Worm (Caenorhabditis elegans) whole organism, L1 larva: ENCODE data around the gene lgc-17.

Experiments
- F16B12.6 ChIP-seq: fragments of 150-350 bp; optimal IDR thresholded peaks from 2 replicates; lab custom pipeline; 2014; ENCODE audit warnings: missing biosample characterization, missing genetic modification characterization
- alr-1 ChIP-seq: fragments of 200-800 bp; sonication (Bioruptor generic); optimal IDR thresholded peaks from 2 replicates; lab custom pipeline; 2018; ENCODE audit warnings: borderline replicate concordance, mild to moderate bottlenecking, missing genetic modification characterization, missing compliant biosample characterization
- ceh-63 ChIP-seq: fragments of 200-800 bp; sonication (Bioruptor generic); optimal IDR thresholded peaks from 2 replicates; lab custom pipeline; 2018; ENCODE audit warnings: mild to moderate bottlenecking, missing genetic modification characterization, missing compliant biosample characterization
- ceh-8 ChIP-seq: fragments of 200-800 bp; sonication (Bioruptor generic); optimal IDR thresholded peaks from 2 replicates; lab custom pipeline; 2018; ENCODE audit warnings: mild to moderate bottlenecking, missing genetic modification characterization, moderate library complexity, missing compliant biosample characterization
- ceh-82 ChIP-seq, 3 experiments: fragments of 150-350 bp in 1 of 3; sonication (generic microtip) in 2 of 3; optimal IDR thresholded peaks; 2 replicates each; lab custom pipeline; 2014 to 2017; ENCODE audit warnings: missing biosample characterization in 3 of 3, missing genetic modification characterization in 3 of 3
- ceh-90 ChIP-seq: sonication (generic microtip); optimal IDR thresholded peaks from 2 replicates; lab custom pipeline; 2016; ENCODE audit warnings: missing genetic modification characterization, missing compliant biosample characterization
- dpl-1 ChIP-seq, 3 experiments: fragments of 150-350 bp in 2 of 3; sonication (generic microtip) in 1 of 3; optimal IDR thresholded peaks; 2 replicates each; lab custom pipeline; 2014 to 2017; ENCODE audit warnings: missing biosample characterization in 3 of 3, missing genetic modification characterization in 3 of 3, missing genetic modification reagents in 3 of 3
- dsc-1 ChIP-seq: sonication (generic microtip); optimal IDR thresholded peaks from 2 replicates; lab custom pipeline; 2016; ENCODE audit warnings: mild to moderate bottlenecking, missing genetic modification characterization, missing compliant biosample characterization
- egl-13 ChIP-seq: sonication (generic microtip); optimal IDR thresholded peaks from 2 replicates; lab custom pipeline; 2016; ENCODE audit warnings: missing genotype, missing genetic modification reagents, missing genetic modification characterization, missing compliant biosample characterization
- egl-27 ChIP-seq, 2 experiments: fragments of 150-350 bp in 1 of 2; sonication (generic microtip); optimal IDR thresholded peaks; 3 replicates each; lab custom pipeline; 2017 to 2018; ENCODE audit warnings: missing biosample characterization in 2 of 2, missing genetic modification characterization in 2 of 2, missing genetic modification reagents in 2 of 2
- elt-2 ChIP-seq: sonication (generic microtip); optimal IDR thresholded peaks from 2 replicates; lab custom pipeline; 2016; ENCODE audit warnings: missing genetic modification characterization, mild to moderate bottlenecking, inconsistent platforms, missing compliant biosample characterization, missing genetic modification reagents
- elt-3 ChIP-seq, 6 experiments: fragments of 150-350 bp in 1 of 6; sonication (generic microtip); optimal IDR thresholded peaks; 2 replicates each; lab custom pipeline; 2017 to 2018; ENCODE audit warnings: missing biosample characterization in 6 of 6, missing genetic modification characterization in 6 of 6, inconsistent platforms in 1 of 6
- fos-1 ChIP-seq: fragments of 150-350 bp; optimal IDR thresholded peaks from 2 replicates; lab custom pipeline; 2014; ENCODE audit warnings: missing biosample characterization, missing genetic modification characterization
- hlh-17 ChIP-seq: fragments of 200-800 bp; sonication (Bioruptor generic); optimal IDR thresholded peaks from 2 replicates; lab custom pipeline; 2018; ENCODE audit warnings: missing genetic modification characterization, mild to moderate bottlenecking, missing compliant biosample characterization, moderate library complexity, borderline replicate concordance
- jun-1 ChIP-seq: fragments of 150-350 bp; optimal IDR thresholded peaks from 2 replicates; lab custom pipeline; 2014; ENCODE audit warnings: missing biosample characterization, missing genetic modification reagents, missing genetic modification characterization
- lin-14 ChIP-seq: fragments of 200-800 bp; sonication (Bioruptor generic); optimal IDR thresholded peaks from 2 replicates; lab custom pipeline; 2018; ENCODE audit warnings: mild to moderate bottlenecking, missing genetic modification characterization, moderate library complexity, missing compliant biosample characterization
- lin-15B ChIP-seq: fragments of 150-350 bp; sonication (generic microtip); optimal IDR thresholded peaks from 3 replicates; lab custom pipeline; 2014; ENCODE audit warnings: missing biosample characterization, missing genetic modification characterization
- lin-35 ChIP-seq, 2 experiments: fragments of 150-350 bp; optimal IDR thresholded peaks; 2 replicates each; lab custom pipeline; 2014; ENCODE audit warnings: missing biosample characterization in 2 of 2, missing genetic modification characterization in 2 of 2, missing genetic modification reagents in 2 of 2
- lin-39 ChIP-seq: fragments of 150-350 bp; optimal IDR thresholded peaks from 2 replicates; lab custom pipeline; 2014; ENCODE audit warnings: missing biosample characterization, missing genetic modification reagents, missing genetic modification characterization
- lir-3 ChIP-seq: sonication (generic microtip); optimal IDR thresholded peaks from 2 replicates; lab custom pipeline; 2016; ENCODE audit warnings: mild to moderate bottlenecking, missing genetic modification characterization, moderate library complexity, missing compliant biosample characterization; ENCODE audit not compliant: poor library complexity
- lsy-2 ChIP-seq, 2 experiments: fragments of 150-350 bp; optimal IDR thresholded peaks; 2 replicates each; lab custom pipeline; 2014; ENCODE audit warnings: missing biosample characterization in 2 of 2, missing genetic modification characterization in 2 of 2
- mab-9 ChIP-seq: fragments of 200-800 bp; sonication (Bioruptor generic); IDR thresholded peaks from 2 replicates; pipeline ENCODE4 v1.3.6; 2022; ENCODE audit warnings: missing genetic modification reagents, missing genetic modification characterization, missing compliant biosample characterization
- mep-1 ChIP-seq: fragments of 150-350 bp; optimal IDR thresholded peaks from 2 replicates; lab custom pipeline; 2014; ENCODE audit warnings: missing biosample characterization, missing genetic modification characterization
- nhr-12 ChIP-seq: sonication (generic microtip); optimal IDR thresholded peaks from 2 replicates; lab custom pipeline; 2017; ENCODE audit warnings: missing biosample characterization, missing genetic modification characterization
- nhr-20 ChIP-seq: sonication (generic microtip); optimal IDR thresholded peaks from 2 replicates; lab custom pipeline; 2016; ENCODE audit warnings: mild to moderate bottlenecking, missing genetic modification characterization, missing compliant biosample characterization
- nhr-47 ChIP-seq: sonication (generic microtip); optimal IDR thresholded peaks from 2 replicates; lab custom pipeline; 2016; ENCODE audit warnings: mild to moderate bottlenecking, missing genetic modification characterization, moderate library complexity, missing compliant biosample characterization
- nhr-71 ChIP-seq: sonication (generic microtip); optimal IDR thresholded peaks from 2 replicates; lab custom pipeline; 2016; ENCODE audit warnings: mild to moderate bottlenecking, missing genetic modification characterization, moderate library complexity, missing compliant biosample characterization
- nhr-77 ChIP-seq: fragments of 150-350 bp; optimal IDR thresholded peaks from 2 replicates; lab custom pipeline; 2014; ENCODE audit warnings: missing biosample characterization, missing genetic modification characterization
- nhr-84 ChIP-seq: sonication (generic microtip); optimal IDR thresholded peaks from 2 replicates; lab custom pipeline; 2017; ENCODE audit warnings: missing biosample characterization, missing genetic modification characterization
- pag-3 ChIP-seq: sonication (generic microtip); optimal IDR thresholded peaks from 2 replicates; lab custom pipeline; 2017; ENCODE audit warnings: missing genetic modification characterization, mild to moderate bottlenecking, missing compliant biosample characterization, antibody characterized with exemption, borderline replicate concordance; ENCODE audit not compliant: insufficient read depth
- pqm-1 ChIP-seq: sonication (generic microtip); optimal IDR thresholded peaks from 3 replicates; lab custom pipeline; 2017; ENCODE audit warnings: missing biosample characterization, missing genetic modification characterization
- skn-1 ChIP-seq: fragments of 150-350 bp; optimal IDR thresholded peaks from 2 replicates; lab custom pipeline; 2014; ENCODE audit warnings: missing biosample characterization, missing genetic modification characterization
- snu-23 ChIP-seq: sonication (generic microtip); optimal IDR thresholded peaks from 2 replicates; lab custom pipeline; 2016; ENCODE audit warnings: missing genetic modification characterization, missing compliant biosample characterization
- sptf-1 ChIP-seq: fragments of 150-350 bp; optimal IDR thresholded peaks from 2 replicates; lab custom pipeline; 2014; ENCODE audit warnings: missing biosample characterization, missing genetic modification characterization
- sup-37 ChIP-seq: fragments of 200-800 bp; sonication (Bioruptor generic); optimal IDR thresholded peaks from 2 replicates; lab custom pipeline; 2018; ENCODE audit warnings: mild to moderate bottlenecking, missing genetic modification characterization, missing compliant biosample characterization
- swsn-7 ChIP-seq: sonication (generic microtip); optimal IDR thresholded peaks from 2 replicates; lab custom pipeline; 2016; ENCODE audit warnings: missing genetic modification characterization, missing compliant biosample characterization
- tbx-2 ChIP-seq: sonication (generic microtip); optimal IDR thresholded peaks from 2 replicates; lab custom pipeline; 2016; ENCODE audit warnings: missing genetic modification characterization, missing compliant biosample characterization
- tlp-1 ChIP-seq: fragments of 150-350 bp; optimal IDR thresholded peaks from 2 replicates; lab custom pipeline; 2014; ENCODE audit warnings: missing biosample characterization, missing genetic modification characterization
- unc-130 ChIP-seq: fragments of 150-350 bp; optimal IDR thresholded peaks from 2 replicates; lab custom pipeline; 2017; ENCODE audit warnings: missing biosample characterization, missing genetic modification characterization, inconsistent platforms
- unc-62 ChIP-seq: fragments of 150-350 bp; optimal IDR thresholded peaks from 2 replicates; lab custom pipeline; 2014; ENCODE audit warnings: missing biosample characterization, missing genetic modification reagents, missing genetic modification characterization
- unc-86 ChIP-seq: sonication (generic microtip); optimal IDR thresholded peaks from 2 replicates; lab custom pipeline; 2016; ENCODE audit warnings: missing genetic modification characterization, missing compliant biosample characterization
- vab-15 ChIP-seq: sonication (generic microtip); optimal IDR thresholded peaks from 2 replicates; lab custom pipeline; 2017; ENCODE audit warnings: missing genotype, mild to moderate bottlenecking, missing genetic modification characterization, missing compliant biosample characterization
- zag-1 ChIP-seq: fragments of 150-350 bp; optimal IDR thresholded peaks from 2 replicates; lab custom pipeline; 2014; ENCODE audit warnings: missing biosample characterization, missing genetic modification characterization
- zip-4 ChIP-seq: fragments of 200-800 bp; sonication (Bioruptor generic); optimal IDR thresholded peaks from 2 replicates; lab custom pipeline; 2018; ENCODE audit warnings: mild to moderate bottlenecking, missing genetic modification characterization, moderate library complexity, missing compliant biosample characterization

lgc-17 gene

DNA sequence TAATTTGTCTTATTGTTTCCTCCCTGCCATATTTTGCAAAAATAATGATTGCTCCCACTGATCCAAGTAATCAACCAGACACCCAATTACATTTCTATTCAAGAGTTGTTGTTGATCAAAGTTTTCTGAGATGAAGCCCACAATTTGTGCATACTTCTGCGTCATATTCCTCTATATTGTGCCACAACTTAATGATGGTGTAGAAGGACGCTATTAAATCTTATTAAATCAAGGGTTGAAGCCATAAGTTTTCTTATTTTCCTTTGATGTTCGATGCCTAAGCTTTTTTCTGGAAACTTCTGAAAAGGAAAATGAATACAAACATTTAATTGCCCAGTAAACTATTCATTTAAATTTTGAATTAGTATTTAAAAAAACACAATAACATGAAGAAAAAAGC, 47.4 kb downstream of the lgc-17 start:
- TF ChIP-seq nhr-84 (tag; lab: Kevin White, UChicago) (no peak), mep-1 (tag; lab: Kevin White, UChicago) (peak; percentile 7), skn-1 (no peak), alr-1 (tag; lab: Kevin White, UChicago) (no peak), lin-14 (GFP tag; lab: Kevin White, UChicago) (peak; percentile 0), dsc-1 (tag; lab: Kevin White, UChicago) (peak; percentile 22), nhr-71 (peak; percentile 6)
- TF ChIP-seq, all 84 proteins: peak for 4

DNA sequence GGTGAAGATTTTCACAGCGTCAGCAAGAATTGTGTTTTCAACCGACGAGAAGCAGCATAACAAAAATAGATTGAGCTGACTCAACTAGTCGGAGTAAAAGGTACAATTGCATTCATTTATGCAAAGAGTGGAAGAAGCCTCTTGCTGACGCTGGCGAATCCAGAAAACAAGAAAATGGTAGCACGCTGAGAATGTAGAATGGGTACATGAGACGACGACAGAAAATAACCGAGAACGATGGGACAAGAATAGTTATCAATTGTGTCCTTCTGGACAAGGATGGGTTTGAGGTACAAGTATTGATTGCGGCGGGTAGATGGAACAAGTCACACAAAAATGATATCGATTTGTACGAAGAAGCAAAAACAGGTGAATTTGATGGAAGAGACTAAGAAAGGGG, 48.0 kb downstream of the lgc-17 start:
- TF ChIP-seq lin-35 (GFP tag; optimal IDR thresholded peaks at IDR 0.05; lab: Kevin White, UChicago) (no peak), mab-9 (no peak), elt-2 (no peak), pqm-1 (no peak), nhr-47 (tag; lab: Kevin White, UChicago) (no peak), ceh-90 (no peak), unc-62 (GFP tag; lab: Kevin White, UChicago) (no peak), snu-23 (GFP tag; lab: Kevin White, UChicago) (no peak), hlh-17 (GFP tag; lab: Kevin White, UChicago) (no peak), fos-1 (no peak), lin-14 (GFP tag; lab: Kevin White, UChicago) (no peak)

ce11 chrX:12171631-12172348, 50.4 kb downstream of the lgc-17 start, which contains the start of gene F57G12.1:
F57G12.1 (minus strand) TSS chrX:12171681.
- TF ChIP-seq unc-62 (GFP tag; lab: Kevin White, UChicago) = no peak
- TF ChIP-seq egl-27 (tag; optimal IDR thresholded peaks at IDR 0.05; lab: Kevin White, UChicago) = peak; percentile 21 to 65
- TF ChIP-seq ceh-82 (tag; optimal IDR thresholded peaks at IDR 0.05; lab: Kevin White, UChicago) = peak; percentile 64 to 86 (median 75)
- TF ChIP-seq alr-1 (tag; lab: Kevin White, UChicago) = no peak
- peak; percentile 64 for TF ChIP-seq dsc-1 (tag; lab: Kevin White, UChicago)
- peak; percentile 78 for TF ChIP-seq snu-23 (GFP tag; lab: Kevin White, UChicago)
- TF ChIP-seq sup-37 (GFP tag; lab: Kevin White, UChicago) = peak; percentile 18
- no peak for TF ChIP-seq pag-3 (tag; lab: Kevin White, UChicago)
- peak; percentile 81 for TF ChIP-seq nhr-77 (tag; lab: Kevin White, UChicago)
- no peak for TF ChIP-seq tlp-1 (tag; lab: Kevin White, UChicago)
- peak; percentile 68 for TF ChIP-seq swsn-7 (tag; lab: Kevin White, UChicago)
- peak; percentile 25 for TF ChIP-seq egl-13
- TF ChIP-seq vab-15 (tag; lab: Kevin White, UChicago) = no peak
- TF ChIP-seq F16B12.6 = no peak
- peak in 1 of 6 experiments; percentile 7 for TF ChIP-seq elt-3 (tag; optimal IDR thresholded peaks at IDR 0.05; lab: Kevin White, UChicago)
- peak in 2 of 3 experiments; percentile 27 to 31 for TF ChIP-seq dpl-1 (GFP tag; optimal IDR thresholded peaks at IDR 0.05; lab: Kevin White, UChicago)
- TF ChIP-seq sptf-1 (tag; lab: Kevin White, UChicago) = no peak
- peak; percentile 70 for TF ChIP-seq ceh-8 (GFP tag; lab: Kevin White, UChicago)
- peak; percentile 58 to 84 for TF ChIP-seq lsy-2 (tag; optimal IDR thresholded peaks at IDR 0.05; lab: Kevin White, UChicago)
- no peak for TF ChIP-seq lin-15B (tag; lab: Kevin White, UChicago)
- peak; percentile 65 for TF ChIP-seq unc-86 (tag; lab: Kevin White, UChicago)
- TF ChIP-seq nhr-20 (tag; lab: Kevin White, UChicago) = peak; percentile 82
- TF ChIP-seq unc-130 = peak; percentile 65
- peak; percentile 73 for TF ChIP-seq tbx-2 (tag; lab: Kevin White, UChicago)
- no peak for TF ChIP-seq nhr-84 (tag; lab: Kevin White, UChicago)
- no peak for TF ChIP-seq hlh-17 (GFP tag; lab: Kevin White, UChicago)
- TF ChIP-seq nhr-12 (tag; lab: Kevin White, UChicago) = no peak
- peak; percentile 59 to 62 for TF ChIP-seq lin-35 (GFP tag; optimal IDR thresholded peaks at IDR 0.05; lab: Kevin White, UChicago)
- TF ChIP-seq jun-1 (tag; lab: Kevin White, UChicago) = peak; percentile 77
- no peak for TF ChIP-seq zag-1 (tag; lab: Kevin White, UChicago)
- TF ChIP-seq nhr-47 (tag; lab: Kevin White, UChicago) = peak; percentile 66
- peak; percentile 7 for TF ChIP-seq lin-39
- TF ChIP-seq nhr-71 = peak; percentile 84
- peak; percentile 74 for TF ChIP-seq mep-1 (tag; lab: Kevin White, UChicago)
- no peak for TF ChIP-seq zip-4
- TF ChIP-seq lir-3 (tag; lab: Kevin White, UChicago) = no peak
- TF ChIP-seq ceh-63 = no peak
- TF ChIP-seq elt-2 = peak; percentile 10
